Worm (Caenorhabditis elegans) whole organism, L4/young adult: ENCODE results near the gene B0310.6.

Experiments
- W03F9.2 ChIP-seq: fragments of 150-350 bp; optimal IDR thresholded peaks from 2 replicates; lab custom pipeline; 2014; ENCODE audit warnings: missing biosample characterization, missing genetic modification characterization
- him-1 ChIP-seq: sonication (generic microtip); optimal IDR thresholded peaks from 2 replicates; lab custom pipeline; 2016; ENCODE audit warnings: missing genotype, missing genetic modification reagents, missing genetic modification characterization, missing compliant biosample characterization

ce11 chrX:530011-530410, 798 bp downstream of the B0310.6 start, which contains the start of gene ugt-46:
- no peak for TF ChIP-seq him-1
- TF ChIP-seq W03F9.2 (tag; lab: Kevin White, UChicago): no peak
